Worm (Caenorhabditis elegans) whole organism, young adult: ENCODE results near the gene F13H8.5.

ENCODE experiments used
- B0019.2 ChIP-seq: fragments of 200-800 bp; sonication (Bioruptor generic); conservative IDR thresholded peaks from 2 replicates; pipeline ENCODE4 v1.3.6; 2022; ENCODE audit warnings: missing genetic modification reagents, missing genetic modification characterization, missing compliant biosample characterization
- B0035.1 ChIP-seq: sonication (generic microtip); optimal IDR thresholded peaks from 2 replicates; lab custom pipeline; 2016; ENCODE audit warnings: missing genetic modification characterization, mild to moderate bottlenecking, missing compliant biosample characterization, missing genotype, missing genetic modification reagents
- B0336.3 ChIP-seq: fragments of 200-800 bp; sonication (Bioruptor generic); IDR thresholded peaks from 2 replicates; pipeline ENCODE4 v1.3.6; 2022; ENCODE audit warnings: missing genetic modification characterization, missing compliant biosample characterization
- C17E4.6 ChIP-seq: fragments of 200-800 bp; sonication (Bioruptor generic); IDR thresholded peaks from 2 replicates; pipeline ENCODE4 v1.3.6; 2022; ENCODE audit warnings: missing genetic modification reagents, missing genetic modification characterization, missing compliant biosample characterization
- F22D6.2 ChIP-seq: sonication (generic microtip); optimal IDR thresholded peaks from 2 replicates; lab custom pipeline; 2016; ENCODE audit warnings: mild to moderate bottlenecking, missing genetic modification characterization, missing compliant biosample characterization
- F57A8.1 ChIP-seq: fragments of 200-800 bp; sonication (Bioruptor generic); optimal IDR thresholded peaks from 2 replicates; lab custom pipeline; 2018; ENCODE audit warnings: mild to moderate bottlenecking, missing genetic modification characterization, moderate library complexity, missing compliant biosample characterization
- F57C9.4 ChIP-seq: sonication (generic microtip); optimal IDR thresholded peaks from 2 replicates; lab custom pipeline; 2017; ENCODE audit warnings: mild to moderate bottlenecking, missing genetic modification characterization, missing compliant biosample characterization
- T26A5.8 ChIP-seq: sonication (generic microtip); optimal IDR thresholded peaks from 2 replicates; lab custom pipeline; 2016; ENCODE audit warnings: missing genetic modification characterization, missing compliant biosample characterization
- Y67H2A.10 ChIP-seq: fragments of 200-800 bp; sonication (Bioruptor generic); conservative IDR thresholded peaks from 2 replicates; pipeline ENCODE4 v1.3.6; 2022; ENCODE audit warnings: missing genetic modification reagents, missing genetic modification characterization, missing compliant biosample characterization
- ZK185.1 ChIP-seq: sonication (generic microtip); optimal IDR thresholded peaks from 2 replicates; lab custom pipeline; 2016; ENCODE audit warnings: mild to moderate bottlenecking, missing genetic modification characterization, missing compliant biosample characterization; ENCODE audit not compliant: poor library complexity, severe bottlenecking
- akir-1 ChIP-seq: fragments of 200-800 bp; sonication (Bioruptor generic); optimal IDR thresholded peaks from 2 replicates; lab custom pipeline; 2018; ENCODE audit warnings: mild to moderate bottlenecking, missing genetic modification characterization, moderate library complexity, missing compliant biosample characterization
- aptf-2 ChIP-seq: fragments of 200-800 bp; sonication (Bioruptor generic); conservative IDR thresholded peaks from 2 replicates; pipeline ENCODE4 v1.3.6; 2022; ENCODE audit warnings: missing genetic modification reagents, missing genetic modification characterization, missing compliant biosample characterization
- athp-1 ChIP-seq: sonication (generic microtip); optimal IDR thresholded peaks from 2 replicates; lab custom pipeline; 2017; ENCODE audit warnings: mild to moderate bottlenecking, missing genetic modification characterization, missing compliant biosample characterization
- ceh-40 ChIP-seq: fragments of 200-800 bp; sonication (Bioruptor generic); IDR thresholded peaks from 2 replicates; pipeline ENCODE4 v1.3.6; 2022; ENCODE audit warnings: missing genetic modification characterization, missing compliant biosample characterization
- ceh-91 ChIP-seq: fragments of 200-800 bp; sonication (Bioruptor generic); IDR thresholded peaks from 2 replicates; pipeline ENCODE4 v1.3.6; 2022; ENCODE audit warnings: missing genetic modification reagents, missing genetic modification characterization, missing compliant biosample characterization
- dpff-1 ChIP-seq: sonication (generic microtip); optimal IDR thresholded peaks from 2 replicates; lab custom pipeline; 2017; ENCODE audit warnings: mild to moderate bottlenecking, missing genetic modification characterization, missing compliant biosample characterization
- dpl-1 ChIP-seq: fragments of 150-350 bp; optimal IDR thresholded peaks from 2 replicates; lab custom pipeline; 2014; ENCODE audit warnings: missing biosample characterization, missing genetic modification reagents, missing genetic modification characterization
- egrh-3 ChIP-seq: fragments of 200-800 bp; sonication (Bioruptor generic); IDR thresholded peaks from 2 replicates; pipeline ENCODE4 v1.3.6; 2022; ENCODE audit warnings: missing genetic modification reagents, missing genetic modification characterization, missing compliant biosample characterization
- hlh-12 ChIP-seq: sonication (generic microtip); optimal IDR thresholded peaks from 2 replicates; lab custom pipeline; 2016; ENCODE audit warnings: missing genetic modification characterization, missing compliant biosample characterization
- hrde-1 ChIP-seq: sonication (generic microtip); optimal IDR thresholded peaks from 2 replicates; lab custom pipeline; 2016; ENCODE audit warnings: missing genetic modification characterization, mild to moderate bottlenecking, missing compliant biosample characterization, moderate library complexity, missing genotype, missing genetic modification reagents, borderline replicate concordance
- hsf-1 ChIP-seq: fragments of 200-800 bp; sonication (Bioruptor generic); IDR thresholded peaks from 2 replicates; pipeline ENCODE4 v1.3.6; 2022; ENCODE audit warnings: missing genetic modification reagents, missing genetic modification characterization, missing compliant biosample characterization
- lag-1 ChIP-seq: fragments of 200-800 bp; sonication (Bioruptor generic); IDR thresholded peaks from 2 replicates; pipeline ENCODE4 v1.3.6; 2022; ENCODE audit warnings: missing genetic modification reagents, missing genetic modification characterization, missing compliant biosample characterization
- let-526 ChIP-seq: fragments of 200-800 bp; sonication (Bioruptor generic); IDR thresholded peaks from 2 replicates; pipeline ENCODE4 v1.3.6; 2022; ENCODE audit warnings: missing genetic modification reagents, missing genetic modification characterization, missing compliant biosample characterization
- lin-35 ChIP-seq, 3 experiments: fragments of 150-350 bp in 2 of 3; sonication (generic microtip) in 1 of 3; optimal IDR thresholded peaks; 2 replicates each; lab custom pipeline; 2014 to 2018; ENCODE audit warnings: missing biosample characterization in 3 of 3, missing genetic modification characterization in 3 of 3, missing genetic modification reagents in 3 of 3
- lin-40 ChIP-seq: sonication (generic microtip); optimal IDR thresholded peaks from 2 replicates; lab custom pipeline; 2016; ENCODE audit warnings: missing genetic modification characterization, mild to moderate bottlenecking, missing compliant biosample characterization, missing genotype, missing genetic modification reagents
- lin-54 ChIP-seq: fragments of 200-800 bp; sonication (Bioruptor generic); optimal IDR thresholded peaks from 2 replicates; lab custom pipeline; 2018; ENCODE audit warnings: mild to moderate bottlenecking, missing genetic modification characterization, missing compliant biosample characterization
- madf-10 ChIP-seq: sonication (generic microtip); optimal IDR thresholded peaks from 2 replicates; lab custom pipeline; 2016; ENCODE audit warnings: mild to moderate bottlenecking, missing genetic modification characterization, missing compliant biosample characterization
- madf-3 ChIP-seq: fragments of 200-800 bp; sonication (Bioruptor generic); IDR thresholded peaks from 2 replicates; pipeline ENCODE4 v1.3.6; 2022; ENCODE audit warnings: missing genetic modification reagents, missing genetic modification characterization, missing compliant biosample characterization
- madf-8 ChIP-seq: fragments of 200-800 bp; sonication (Bioruptor generic); conservative IDR thresholded peaks from 2 replicates; pipeline ENCODE4 v1.3.6; 2022; ENCODE audit warnings: missing genetic modification reagents, missing genetic modification characterization, missing compliant biosample characterization
- mcd-1 ChIP-seq: fragments of 200-800 bp; sonication (Bioruptor generic); IDR thresholded peaks from 2 replicates; pipeline ENCODE4 v1.3.6; 2022; ENCODE audit warnings: missing genetic modification reagents, missing genetic modification characterization, missing compliant biosample characterization
- mel-28 ChIP-seq: sonication (generic microtip); optimal IDR thresholded peaks from 2 replicates; lab custom pipeline; 2016; ENCODE audit warnings: borderline replicate concordance, mild to moderate bottlenecking, missing genetic modification characterization, missing compliant biosample characterization
- nfyb-1 ChIP-seq: fragments of 200-800 bp; sonication (Bioruptor generic); IDR thresholded peaks from 2 replicates; pipeline ENCODE4 v1.3.6; 2022; ENCODE audit warnings: missing genetic modification reagents, missing genetic modification characterization, missing compliant biosample characterization
- nhr-179 ChIP-seq: sonication (generic microtip); optimal IDR thresholded peaks from 2 replicates; lab custom pipeline; 2016; ENCODE audit warnings: mild to moderate bottlenecking, missing genetic modification characterization, missing compliant biosample characterization
- nhr-90 ChIP-seq: sonication (generic microtip); optimal IDR thresholded peaks from 2 replicates; lab custom pipeline; 2016; ENCODE audit warnings: missing genotype, mild to moderate bottlenecking, missing genetic modification characterization, missing compliant biosample characterization
- rcor-1 ChIP-seq: fragments of 200-800 bp; sonication (Bioruptor generic); IDR thresholded peaks from 2 replicates; pipeline ENCODE4 v1.3.6; 2022; ENCODE audit warnings: missing genetic modification reagents, missing genetic modification characterization, missing compliant biosample characterization
- snpc-4 ChIP-seq, 5 experiments: fragments of 150-350 bp in 1 of 5; sonication (generic microtip) in 4 of 5; optimal IDR thresholded peaks; 2 replicates each; lab custom pipeline; 2014 to 2018; ENCODE audit warnings: missing genetic modification characterization in 5 of 5, missing biosample characterization in 3 of 5, antibody characterized with exemption in 2 of 5, mild to moderate bottlenecking in 2 of 5, missing compliant biosample characterization in 2 of 5, missing genotype in 2 of 5, moderate library complexity in 2 of 5, missing genetic modification reagents in 1 of 5
- unc-130 ChIP-seq: sonication (generic microtip); optimal IDR thresholded peaks from 2 replicates; lab custom pipeline; 2016; ENCODE audit warnings: missing genetic modification reagents, missing genetic modification characterization, missing compliant biosample characterization
- zim-3 ChIP-seq: sonication (generic microtip); optimal IDR thresholded peaks from 2 replicates; lab custom pipeline; 2017; ENCODE audit warnings: mild to moderate bottlenecking, missing genetic modification characterization, moderate library complexity, missing compliant biosample characterization
- ztf-22 ChIP-seq: fragments of 200-800 bp; sonication (Bioruptor generic); optimal IDR thresholded peaks from 2 replicates; lab custom pipeline; 2018; ENCODE audit warnings: mild to moderate bottlenecking, missing genetic modification characterization, moderate library complexity, missing compliant biosample characterization
- ztf-28 ChIP-seq: fragments of 200-800 bp; sonication (Bioruptor generic); IDR thresholded peaks from 2 replicates; pipeline ENCODE4 v1.3.6; 2022; ENCODE audit warnings: missing genetic modification reagents, missing genetic modification characterization, missing compliant biosample characterization

Gene F13H8.5

DNA sequence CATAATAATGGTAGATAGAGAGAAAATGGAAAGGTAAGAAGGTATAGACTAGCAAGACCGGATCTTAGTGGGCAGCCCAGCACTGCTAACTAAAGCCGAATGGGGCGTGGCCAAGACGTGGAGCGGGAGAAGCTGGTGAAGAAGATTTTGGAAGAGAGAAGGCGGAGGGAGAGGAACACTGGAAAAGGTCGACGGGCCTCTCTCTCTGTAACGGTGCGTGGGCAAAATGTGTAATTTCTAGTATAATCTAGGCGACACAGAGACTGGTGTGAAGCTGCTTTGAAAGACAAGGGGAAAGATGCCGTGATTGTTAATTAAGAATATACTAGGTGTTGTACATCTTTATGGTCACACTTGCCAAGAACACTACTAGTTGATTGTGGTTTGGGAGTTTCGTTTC lies at the start of gene F13H8.5:
Gene F13H8.5 (minus strand): TSS at position 101 of the 400 bp plus-strand sequence.
- no peak for TF ChIP-seq ZK185.1 (tag; lab: Kevin White, UChicago)
- no peak for TF ChIP-seq athp-1 (tag; lab: Kevin White, UChicago)
- TF ChIP-seq dpl-1, result no peak
- TF ChIP-seq B0035.1 (tag; lab: Kevin White, UChicago), result no peak
- no peak for TF ChIP-seq madf-10 (tag; lab: Kevin White, UChicago)
- no peak for TF ChIP-seq Y67H2A.10 (GFP tag; lab: Robert Waterston, UW)
- TF ChIP-seq lag-1 (GFP tag; lab: Robert Waterston, UW), result no peak
- no peak for TF ChIP-seq ztf-22 (GFP tag; lab: Kevin White, UChicago)
- no peak for TF ChIP-seq egrh-3 (GFP tag; lab: Robert Waterston, UW)
- no peak for TF ChIP-seq dpff-1 (tag; lab: Kevin White, UChicago)
- TF ChIP-seq nhr-179 (tag; lab: Kevin White, UChicago), result no peak
- no peak for TF ChIP-seq C17E4.6
- TF ChIP-seq B0336.3 (GFP tag; lab: Robert Waterston, UW), result no peak
- TF ChIP-seq let-526 (GFP tag; lab: Robert Waterston, UW), result no peak
- TF ChIP-seq lin-40, result no peak
- no peak for TF ChIP-seq T26A5.8 (tag; lab: Kevin White, UChicago)
- TF ChIP-seq madf-8, result no peak
- no peak for TF ChIP-seq rcor-1 (GFP tag; lab: Robert Waterston, UW)
- TF ChIP-seq ztf-28 (GFP tag; lab: Robert Waterston, UW), result no peak

DNA sequence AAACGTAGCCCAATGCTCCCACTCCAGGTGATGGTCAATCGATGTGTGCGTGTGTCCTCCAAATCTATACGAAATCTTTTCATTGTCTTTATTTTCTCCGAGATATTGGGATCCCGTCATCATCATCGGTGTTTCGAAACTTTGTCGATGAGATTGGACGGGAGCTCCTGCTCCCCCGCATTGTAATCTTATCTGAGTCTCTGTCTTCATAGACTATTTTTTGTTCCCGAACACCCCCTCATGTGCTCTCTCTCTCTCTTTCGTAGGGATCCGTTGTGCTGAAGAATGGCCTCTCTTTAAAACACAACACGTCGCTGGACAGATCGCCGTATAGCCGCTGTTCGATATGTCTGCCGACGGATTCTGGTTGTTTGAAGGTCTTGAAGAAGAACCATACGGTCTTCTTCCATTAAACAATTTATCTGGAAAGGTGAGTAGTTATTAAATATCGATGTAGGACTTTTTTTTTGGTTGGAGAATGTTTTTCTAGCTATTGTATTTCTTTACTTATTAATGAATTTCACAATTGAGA lies 47.4 kb upstream of the F13H8.5 start, which contains the start of gene C29F5.1:
Gene C29F5.1 (plus strand): TSS at position 317 of the 532 bp plus-strand sequence.
- TF ChIP-seq hrde-1 (tag; lab: Kevin White, UChicago) (no peak), B0019.2 (GFP tag; lab: Robert Waterston, UW) (no peak), F57C9.4 (tag; lab: Kevin White, UChicago) (no peak), snpc-4 (GFP tag; optimal IDR thresholded peaks at IDR 0.05; lab: Kevin White, UChicago) (no peak), snpc-4 (tag; optimal IDR thresholded peaks at IDR 0.05; lab: Kevin White, UChicago) (no peak), nfyb-1 (GFP tag; lab: Robert Waterston, UW) (no peak), akir-1 (GFP tag; lab: Kevin White, UChicago) (no peak), unc-130 (GFP tag; lab: Kevin White, UChicago) (no peak), ztf-28 (GFP tag; lab: Robert Waterston, UW) (no peak), lin-54 (GFP tag; lab: Kevin White, UChicago) (no peak), ceh-91 (GFP tag; lab: Robert Waterston, UW) (no peak), ceh-40 (GFP tag; lab: Robert Waterston, UW) (no peak), hlh-12 (tag; lab: Kevin White, UChicago) (no peak), mcd-1 (GFP tag; lab: Robert Waterston, UW) (no peak), madf-3 (no peak), zim-3 (tag; lab: Kevin White, UChicago) (no peak), F57A8.1 (GFP tag; lab: Kevin White, UChicago) (no peak), F22D6.2 (tag; lab: Kevin White, UChicago) (no peak), aptf-2 (GFP tag; lab: Robert Waterston, UW) (no peak)

DNA sequence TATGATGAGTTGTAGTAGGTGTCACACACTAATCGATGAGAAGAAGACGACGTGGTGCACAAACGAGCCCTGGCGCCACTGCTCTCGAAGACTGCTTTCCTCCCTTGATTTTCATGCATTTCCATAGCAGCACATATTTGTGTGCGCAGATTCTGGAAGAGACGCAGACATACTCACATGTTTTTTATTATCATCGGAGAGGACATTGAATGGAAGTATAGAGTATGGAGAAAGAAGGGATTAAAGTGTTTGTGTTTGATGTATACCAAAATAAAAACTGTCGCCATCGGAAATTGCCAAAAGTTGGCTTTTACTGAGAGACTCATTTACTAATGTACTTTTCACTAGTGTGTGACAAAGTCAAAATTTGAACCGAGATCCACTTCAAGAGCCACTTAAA lies 38.3 kb upstream of the F13H8.5 start, which contains the start of gene mps-1:
Gene mps-1 (minus strand): TSS at position 101 of the 400 bp plus-strand sequence.
- TF ChIP-seq lin-35 (GFP tag; optimal IDR thresholded peaks at IDR 0.05; lab: Kevin White, UChicago) (no peak), nhr-90 (tag; lab: Kevin White, UChicago) (no peak), mel-28 (tag; lab: Kevin White, UChicago) (no peak), hsf-1 (GFP tag; lab: Robert Waterston, UW) (no peak)
